Fruit fly (Drosophila melanogaster) whole organism, embryonic: Measurements from ENCODE around the gene ocn.

Experiments used
- Atf-2 ChIP-seq: fragments of 200-800 bp; sonication (Bioruptor generic); optimal IDR thresholded peaks from 2 replicates; lab custom pipeline; 2016; ENCODE audit warnings: missing biosample characterization, missing genetic modification characterization
- CG10147 ChIP-seq: fragments of 200-800 bp; sonication (Bioruptor generic); optimal IDR thresholded peaks from 2 replicates; lab custom pipeline; 2019; ENCODE audit warnings: missing biosample characterization, mild to moderate bottlenecking, missing genetic modification characterization, moderate library complexity
- CG16779 ChIP-seq: fragments of 200-800 bp; sonication (Bioruptor generic); IDR thresholded peaks from 2 replicates; pipeline ENCODE4 v1.3.6; 2022; ENCODE audit warnings: missing biosample characterization, missing genetic modification characterization
- CG17361 ChIP-seq: fragments of 200-800 bp; sonication (Bioruptor generic); IDR thresholded peaks from 3 replicates; pipeline ENCODE4 v1.3.6; 2022; ENCODE audit warnings: missing biosample characterization, missing genetic modification characterization
- CG17385 ChIP-seq: fragments of 200-800 bp; sonication (Bioruptor generic); optimal IDR thresholded peaks from 3 replicates; lab custom pipeline; 2018; ENCODE audit warnings: missing biosample characterization, mild to moderate bottlenecking, missing genetic modification characterization
- CG17829 ChIP-seq: fragments of 200-800 bp; optimal IDR thresholded peaks from 2 replicates; lab custom pipeline; 2019; ENCODE audit warnings: missing biosample characterization, mild to moderate bottlenecking, missing genetic modification characterization, moderate library complexity
- CG17912 ChIP-seq: fragments of 200-800 bp; sonication (Bioruptor generic); optimal IDR thresholded peaks from 2 replicates; lab custom pipeline; 2018; ENCODE audit warnings: missing biosample characterization, mild to moderate bottlenecking, missing genetic modification characterization
- CG1832 ChIP-seq: fragments of 200-800 bp; sonication (Bioruptor generic); optimal IDR thresholded peaks from 2 replicates; lab custom pipeline; 2017; ENCODE audit warnings: missing biosample characterization, mild to moderate bottlenecking, missing genetic modification characterization, inconsistent platforms
- CG18619 ChIP-seq: fragments of 200-800 bp; sonication (Bioruptor generic); optimal IDR thresholded peaks from 3 replicates; lab custom pipeline; 2017; ENCODE audit warnings: missing biosample characterization, mild to moderate bottlenecking, missing genetic modification characterization
- CG33213 ChIP-seq: fragments of 200-800 bp; sonication (Bioruptor generic); optimal IDR thresholded peaks from 3 replicates; lab custom pipeline; 2016; ENCODE audit warnings: missing biosample characterization, missing genetic modification characterization
- CG3726 ChIP-seq: fragments of 200-800 bp; sonication (Bioruptor generic); IDR thresholded peaks from 3 replicates; pipeline ENCODE4, ENCODE4 v1.3.6; 2022; ENCODE audit warnings: missing biosample characterization, missing genetic modification characterization
- CG3847 ChIP-seq: fragments of 200-800 bp; sonication (Bioruptor generic); IDR thresholded peaks from 2 replicates; pipeline ENCODE4 v1.3.6; 2022; ENCODE audit warnings: missing biosample characterization, missing genetic modification characterization
- CG4360 ChIP-seq: fragments of 200-800 bp; sonication (Bioruptor generic); IDR thresholded peaks from 2 replicates; pipeline ENCODE4 v1.3.6; 2022; ENCODE audit warnings: missing biosample characterization, missing genetic modification characterization
- CG4424 ChIP-seq: fragments of 200-800 bp; sonication (Bioruptor generic); optimal IDR thresholded peaks from 3 replicates; lab custom pipeline; 2016; ENCODE audit warnings: missing biosample characterization, missing genetic modification characterization
- CG6813 ChIP-seq: fragments of 200-800 bp; sonication (Bioruptor generic); optimal IDR thresholded peaks from 2 replicates; lab custom pipeline; 2017; ENCODE audit warnings: missing biosample characterization, missing genetic modification characterization, mild to moderate bottlenecking, moderate library complexity, missing genetic modification reagents
- CG7786 ChIP-seq: fragments of 200-800 bp; sonication (Bioruptor generic); optimal IDR thresholded peaks from 2 replicates; lab custom pipeline; 2016; ENCODE audit warnings: missing biosample characterization, missing genetic modification characterization
- CG8089 ChIP-seq: fragments of 200-800 bp; sonication (Bioruptor generic); optimal IDR thresholded peaks from 3 replicates; lab custom pipeline; 2016; ENCODE audit warnings: missing biosample characterization, missing genetic modification characterization
- CG8281 ChIP-seq: fragments of 200-800 bp; sonication (Bioruptor generic); optimal IDR thresholded peaks from 2 replicates; lab custom pipeline; 2018; ENCODE audit warnings: missing biosample characterization, mild to moderate bottlenecking, missing genetic modification characterization, moderate library complexity
- CG8478 ChIP-seq: fragments of >200 bp; optimal IDR thresholded peaks from 2 replicates; lab custom pipeline; 2018
- CG9817 ChIP-seq: fragments of 200-800 bp; sonication (Bioruptor generic); optimal IDR thresholded peaks from 2 replicates; lab custom pipeline; 2018; ENCODE audit warnings: missing biosample characterization, mild to moderate bottlenecking, missing genetic modification characterization, moderate library complexity
- CG9932 ChIP-seq: fragments of 200-800 bp; sonication (Bioruptor generic); IDR thresholded peaks from 2 replicates; pipeline ENCODE4 v1.3.6; 2022; ENCODE audit warnings: missing biosample characterization, missing genetic modification characterization
- Hand ChIP-seq: fragments of 200-800 bp; sonication (Bioruptor generic); optimal IDR thresholded peaks from 2 replicates; lab custom pipeline; 2017; ENCODE audit warnings: mild to moderate bottlenecking, missing biosample characterization, missing genetic modification reagents, missing genetic modification characterization
- HmgD ChIP-seq: fragments of 200-800 bp; sonication (Bioruptor generic); optimal IDR thresholded peaks from 3 replicates; lab custom pipeline; 2016; ENCODE audit warnings: missing biosample characterization, missing genetic modification characterization
- Kr ChIP-seq: fragments of 200-800 bp; sonication (Bioruptor generic); optimal IDR thresholded peaks from 2 replicates; lab custom pipeline; 2017; ENCODE audit warnings: missing biosample characterization, mild to moderate bottlenecking, missing genetic modification characterization
- Mrtf ChIP-seq: fragments of 200-800 bp; sonication (Bioruptor generic); IDR thresholded peaks from 3 replicates; pipeline ENCODE4 v1.3.6; 2022; ENCODE audit warnings: missing biosample characterization, missing genetic modification characterization
- Nf-YB ChIP-seq: fragments of 200-800 bp; sonication (Bioruptor generic); optimal IDR thresholded peaks from 3 replicates; lab custom pipeline; 2019; ENCODE audit warnings: missing biosample characterization, mild to moderate bottlenecking, missing genetic modification characterization, moderate library complexity
- Sox102F ChIP-seq: fragments of 200-800 bp; sonication (Bioruptor generic); optimal IDR thresholded peaks from 2 replicates; lab custom pipeline; 2018; ENCODE audit warnings: missing biosample characterization, mild to moderate bottlenecking, missing genetic modification characterization, moderate library complexity
- Sry-β ChIP-seq: fragments of 200-800 bp; sonication (Bioruptor generic); optimal IDR thresholded peaks from 2 replicates; lab custom pipeline; 2018; ENCODE audit warnings: missing biosample characterization, mild to moderate bottlenecking, missing genetic modification characterization, moderate library complexity
- Trl ChIP-seq, 3 experiments: fragments of >200 bp in 2 of 3; fragments of 200-800 bp in 1 of 3; sonication (Bioruptor generic) in 1 of 3; optimal IDR thresholded peaks; 2 replicates in 1 of 3; 3 replicates in 2 of 3; lab custom pipeline; 2016 to 2017; ENCODE audit warnings: missing biosample characterization in 1 of 3, missing genetic modification characterization in 1 of 3
- Usf ChIP-seq: fragments of 200-800 bp; sonication (Bioruptor generic); optimal IDR thresholded peaks from 2 replicates; lab custom pipeline; 2017; ENCODE audit warnings: missing genotype, missing biosample characterization, missing genetic modification characterization
- YL-1 ChIP-seq: fragments of 200-800 bp; sonication (Bioruptor generic); optimal IDR thresholded peaks from 3 replicates; lab custom pipeline; 2017; ENCODE audit warnings: missing biosample characterization, mild to moderate bottlenecking, missing genetic modification characterization
- ab ChIP-seq: fragments of 200-800 bp; sonication (Bioruptor generic); optimal IDR thresholded peaks from 2 replicates; lab custom pipeline; 2016; ENCODE audit warnings: missing biosample characterization, missing genetic modification characterization
- ac ChIP-seq: fragments of 200-800 bp; sonication (Bioruptor generic); optimal IDR thresholded peaks from 3 replicates; lab custom pipeline; 2017; ENCODE audit warnings: missing biosample characterization, mild to moderate bottlenecking, missing genetic modification characterization
- ap ChIP-seq: fragments of 200-800 bp; sonication (Bioruptor generic); IDR thresholded peaks from 2 replicates; pipeline ENCODE4 v1.3.6; 2022; ENCODE audit warnings: missing biosample characterization, missing genetic modification characterization
- az2 ChIP-seq: fragments of 200-800 bp; sonication (Bioruptor generic); optimal IDR thresholded peaks from 3 replicates; lab custom pipeline; 2016; ENCODE audit warnings: missing biosample characterization, missing genetic modification characterization
- cg ChIP-seq: fragments of 200-800 bp; sonication (Bioruptor generic); optimal IDR thresholded peaks from 3 replicates; lab custom pipeline; 2019; ENCODE audit warnings: missing biosample characterization, mild to moderate bottlenecking, missing genetic modification characterization, moderate library complexity
- cwo ChIP-seq: fragments of 200-800 bp; sonication (Bioruptor generic); optimal IDR thresholded peaks from 3 replicates; lab custom pipeline; 2017; ENCODE audit warnings: missing biosample characterization, missing genetic modification characterization, mild to moderate bottlenecking, moderate library complexity, missing genetic modification reagents
- disco-r ChIP-seq: fragments of 200-800 bp; sonication (Bioruptor generic); optimal IDR thresholded peaks from 2 replicates; lab custom pipeline; 2016; ENCODE audit warnings: missing biosample characterization, missing genetic modification characterization
- dpn ChIP-seq, 2 experiments: fragments of 200-800 bp; sonication (Bioruptor generic); optimal IDR thresholded peaks; 3 replicates each; lab custom pipeline; 2016; ENCODE audit warnings: missing biosample characterization in 2 of 2, missing genetic modification characterization in 2 of 2
- dysf ChIP-seq: fragments of 200-800 bp; sonication (Bioruptor generic); IDR thresholded peaks from 3 replicates; pipeline ENCODE4 v1.3.6; 2022; ENCODE audit warnings: missing biosample characterization, missing genetic modification characterization
- esg ChIP-seq: fragments of 200-800 bp; sonication (Bioruptor generic); conservative IDR thresholded peaks from 2 replicates; pipeline ENCODE4 v1.3.6; 2022; ENCODE audit warnings: missing biosample characterization, missing genetic modification characterization
- grau ChIP-seq: fragments of 200-800 bp; optimal IDR thresholded peaks from 3 replicates; lab custom pipeline; 2019; ENCODE audit warnings: missing biosample characterization, mild to moderate bottlenecking, missing genetic modification characterization, moderate library complexity
- ind ChIP-seq: fragments of 200-800 bp; sonication (Bioruptor generic); optimal IDR thresholded peaks from 3 replicates; lab custom pipeline; 2016; ENCODE audit warnings: missing biosample characterization, missing genetic modification characterization
- inv ChIP-seq: fragments of 200-800 bp; sonication (Bioruptor generic); IDR thresholded peaks from 2 replicates; pipeline ENCODE4 v1.3.6; 2022; ENCODE audit warnings: missing biosample characterization, missing genetic modification characterization; ENCODE audit not compliant: partially characterized antibody
- nerfin-1 ChIP-seq: fragments of 200-800 bp; sonication (Bioruptor generic); optimal IDR thresholded peaks from 3 replicates; lab custom pipeline; 2019; ENCODE audit warnings: missing biosample characterization, mild to moderate bottlenecking, missing genetic modification characterization, moderate library complexity
- pho ChIP-seq: fragments of 200-800 bp; sonication (Bioruptor generic); optimal IDR thresholded peaks from 2 replicates; lab custom pipeline; 2016; ENCODE audit warnings: missing biosample characterization, missing genetic modification characterization
- pnt ChIP-seq: fragments of 200-800 bp; sonication (Bioruptor generic); optimal IDR thresholded peaks from 3 replicates; lab custom pipeline; 2016; ENCODE audit warnings: missing biosample characterization, missing genetic modification characterization
- row ChIP-seq: fragments of 200-800 bp; sonication (Bioruptor generic); IDR thresholded peaks from 3 replicates; pipeline ENCODE4 v1.3.6; 2022; ENCODE audit warnings: missing biosample characterization, missing genetic modification characterization
- sens-2 ChIP-seq: fragments of 200-800 bp; sonication (Bioruptor generic); IDR thresholded peaks from 2 replicates; pipeline ENCODE4 v1.3.6; 2022; ENCODE audit warnings: missing biosample characterization, missing genetic modification characterization
- slbo ChIP-seq: fragments of 200-800 bp; sonication (Bioruptor generic); IDR thresholded peaks from 2 replicates; pipeline ENCODE4 v1.3.6; 2022; ENCODE audit warnings: missing biosample characterization, missing genetic modification characterization

Gene ocn

dm6 chr3R:30043139-30043744, 5.7 kb upstream of the ocn start, which contains the start of gene Sry-delta (continued):
- TF ChIP-seq CG9817 (tag; lab: Kevin White, UChicago) (peak; percentile 79), az2 (GFP tag; lab: Kevin White, UChicago) (peak; percentile 72), CG8281 (tag; lab: Kevin White, UChicago) (no peak), pnt (GFP tag; lab: Kevin White, UChicago) (peak; percentile 86), grau (tag; lab: Kevin White, UChicago) (peak; percentile 70), Nf-YB (GFP tag; lab: Kevin White, UChicago) (no peak), pho (GFP tag; lab: Kevin White, UChicago) (peak; percentile 91), inv (GFP tag; lab: Robert Waterston, UW) (peak; percentile 66; the same call in 1 of the 2 replicates), esg (GFP tag; lab: Robert Waterston, UW) (peak; percentile 64), CG7786 (GFP tag; lab: Kevin White, UChicago) (peak; percentile 85), CG16779 (GFP tag; lab: Robert Waterston, UW) (peak; percentile 68), CG8478 (lab: Kevin White, UChicago) (no peak), CG4360 (GFP tag; lab: Robert Waterston, UW) (no peak), ind (peak; percentile 88), dpn (GFP tag; optimal IDR thresholded peaks at IDR 0.05; lab: Kevin White, UChicago) (peak; percentile 88 to 93), CG33213 (GFP tag; lab: Kevin White, UChicago) (peak; percentile 90), CG17361 (GFP tag; lab: Robert Waterston, UW) (peak; percentile 71), dysf (peak; percentile 59; the same call in 2 of the 3 replicates), CG3726 (0 out of 3 replicates have a peak, but pooled peaks have one; percentile 49), Kr (GFP tag; lab: Kevin White, UChicago) (no peak), CG1832 (GFP tag; lab: Kevin White, UChicago) (no peak), Usf (no peak), nerfin-1 (tag; lab: Kevin White, UChicago) (peak; percentile 64), CG3847 (peak; percentile 69), Atf-2 (GFP tag; lab: Kevin White, UChicago) (peak; percentile 58), CG6813 (GFP tag; lab: Kevin White, UChicago) (peak; percentile 26), Mrtf (GFP tag; lab: Robert Waterston, UW) (peak; percentile 58; the same call in 1 of the 3 replicates), Sox102F (no peak), CG10147 (GFP tag; lab: Kevin White, UChicago) (peak; percentile 67), CG9932 (GFP tag; lab: Robert Waterston, UW) (peak; percentile 96), disco-r (GFP tag; lab: Kevin White, UChicago) (peak; percentile 57), CG8089 (GFP tag; lab: Kevin White, UChicago) (peak; percentile 70), Hand (GFP tag; lab: Kevin White, UChicago) (no peak), sens-2 (GFP tag; lab: Robert Waterston, UW) (peak; percentile 61; the same call in 1 of the 2 replicates), ac (GFP tag; lab: Kevin White, UChicago) (peak; percentile 11), YL-1 (GFP tag; lab: Kevin White, UChicago) (peak; percentile 98), CG17829 (tag; lab: Kevin White, UChicago) (peak; percentile 84), cwo (no peak), ap (peak; percentile 46), HmgD (GFP tag; lab: Kevin White, UChicago) (peak; percentile 96), slbo (peak; percentile 94), CG17912 (GFP tag; lab: Kevin White, UChicago) (peak; percentile 85), row (peak; percentile 96), ab (GFP tag; lab: Kevin White, UChicago) (peak; percentile 45), Sry-β (GFP tag; lab: Kevin White, UChicago) (peak; percentile 83), CG17385 (no peak), CG4424 (peak; percentile 85), cg (GFP tag; lab: Kevin White, UChicago) (no peak), Trl (optimal IDR thresholded peaks at IDR 0.05; lab: Kevin White, UChicago) (no peak), Trl (GFP tag; optimal IDR thresholded peaks at IDR 0.05; lab: Kevin White, UChicago) (peak; percentile 92), CG18619 (GFP tag; lab: Kevin White, UChicago) (peak; percentile 62)
